Fruit fly (Drosophila melanogaster): Measurements from ENCODE around the gene CG8043.

The CG8043 gene

dm6 chr3R:8726632-8727031, 49.9 kb downstream of the CG8043 start, which contains the start of gene CG8159:
TSS of gene CG8159 (plus strand) at chr3R:8726854.
- no peak for TF ChIP-seq CG13204 (GFP tag; optimal IDR thresholded peaks at IDR 0.05)
- no peak for TF ChIP-seq Pif1A (GFP tag; optimal IDR thresholded peaks at IDR 0.05)
- no peak for TF ChIP-seq rn (GFP tag; IDR thresholded peaks at IDR 0.05)
- TF ChIP-seq CG14655 (GFP tag; optimal IDR thresholded peaks at IDR 0.05): no peak
- no peak for TF ChIP-seq CG8301 (tag; optimal IDR thresholded peaks at IDR 0.05)
- no peak for TF ChIP-seq CG4496 (GFP tag; IDR thresholded peaks at IDR 0.05)
- TF ChIP-seq CG8159 (tag; optimal IDR thresholded peaks at IDR 0.05): no peak
- TF ChIP-seq D1 (tag; optimal IDR thresholded peaks at IDR 0.05): no peak
- no peak for TF ChIP-seq fd96Ca (GFP tag; IDR thresholded peaks at IDR 0.05)
- no peak for TF ChIP-seq CG10348 (GFP tag; IDR thresholded peaks at IDR 0.05)
- TF ChIP-seq CG9948 (tag; optimal IDR thresholded peaks at IDR 0.05): no peak
- TF ChIP-seq Snoo (tag; optimal IDR thresholded peaks at IDR 0.05): no peak
- TF ChIP-seq CG12605 (GFP tag; IDR thresholded peaks at IDR 0.05): no peak
